Fruit fly (Drosophila melanogaster) whole organism, embryonic: Measurements from ENCODE around the gene CG32428.

ENCODE experiments used
- Awh ChIP-seq: fragments of 200-800 bp; sonication (Bioruptor generic); IDR thresholded peaks from 2 replicates; pipeline ENCODE4, ENCODE4 v1.3.6; 2022; ENCODE audit warnings: missing biosample characterization, missing genetic modification characterization
- Bgb ChIP-seq: fragments of 200-800 bp; sonication (Bioruptor generic); IDR thresholded peaks from 2 replicates; pipeline ENCODE4 v1.3.6; 2022; ENCODE audit warnings: missing biosample characterization, missing genetic modification characterization; ENCODE audit not compliant: partially characterized antibody
- CG1024 ChIP-seq: fragments of 200-800 bp; sonication (Bioruptor generic); IDR thresholded peaks from 2 replicates; pipeline ENCODE4 v1.3.6; 2022; ENCODE audit warnings: missing biosample characterization, missing genetic modification characterization
- CG10267 ChIP-seq: fragments of 200-800 bp; sonication (Bioruptor generic); optimal IDR thresholded peaks from 2 replicates; lab custom pipeline; 2018; ENCODE audit warnings: missing biosample characterization, mild to moderate bottlenecking, missing genetic modification characterization, moderate library complexity
- CG10462 ChIP-seq: fragments of 200-800 bp; sonication (Bioruptor generic); optimal IDR thresholded peaks from 2 replicates; lab custom pipeline; 2016; ENCODE audit warnings: missing biosample characterization, missing genetic modification characterization
- CG10654 ChIP-seq: fragments of 200-800 bp; sonication (Bioruptor generic); optimal IDR thresholded peaks from 2 replicates; lab custom pipeline; 2016; ENCODE audit warnings: missing biosample characterization, missing genetic modification characterization
- CG10979 ChIP-seq: fragments of 200-800 bp; sonication (Bioruptor generic); optimal IDR thresholded peaks from 2 replicates; lab custom pipeline; 2018; ENCODE audit warnings: missing biosample characterization, mild to moderate bottlenecking, missing genetic modification characterization, moderate library complexity
- CG12391 ChIP-seq: fragments of 200-800 bp; sonication (Bioruptor generic); optimal IDR thresholded peaks from 3 replicates; lab custom pipeline; 2018; ENCODE audit warnings: missing biosample characterization, mild to moderate bottlenecking, missing genetic modification characterization, moderate library complexity
- CG12942 ChIP-seq: fragments of 200-800 bp; sonication (Bioruptor generic); optimal IDR thresholded peaks from 3 replicates; lab custom pipeline; 2016; ENCODE audit warnings: missing biosample characterization, missing genetic modification characterization
- CG14441 ChIP-seq: fragments of 200-800 bp; sonication (Bioruptor generic); IDR thresholded peaks from 2 replicates; pipeline ENCODE4 v1.3.6; 2022; ENCODE audit warnings: missing biosample characterization, missing genetic modification characterization
- CG1602 ChIP-seq: fragments of 200-800 bp; sonication (Bioruptor generic); optimal IDR thresholded peaks from 3 replicates; lab custom pipeline; 2016; ENCODE audit warnings: missing biosample characterization, missing genetic modification characterization
- CG16863 ChIP-seq: fragments of 200-800 bp; sonication (Bioruptor generic); optimal IDR thresholded peaks from 3 replicates; lab custom pipeline; 2016; ENCODE audit warnings: missing biosample characterization, missing genetic modification characterization
- CG17328 ChIP-seq: fragments of 200-800 bp; sonication (Bioruptor generic); IDR thresholded peaks from 2 replicates; pipeline ENCODE4 v1.3.6; 2022; ENCODE audit warnings: missing biosample characterization, missing genetic modification characterization
- CG18476 ChIP-seq: fragments of 200-800 bp; sonication (Bioruptor generic); optimal IDR thresholded peaks from 2 replicates; lab custom pipeline; 2016; ENCODE audit warnings: missing biosample characterization, mild to moderate bottlenecking, missing genetic modification characterization
- CG2875 ChIP-seq: fragments of 200-800 bp; sonication (Bioruptor generic); optimal IDR thresholded peaks from 2 replicates; lab custom pipeline; 2017; ENCODE audit warnings: missing biosample characterization, mild to moderate bottlenecking, missing genetic modification characterization, missing genetic modification reagents
- CG32532 ChIP-seq: fragments of 200-800 bp; sonication (Bioruptor generic); IDR thresholded peaks from 2 replicates; pipeline ENCODE4 v1.3.6; 2022; ENCODE audit warnings: missing biosample characterization, missing genetic modification characterization
- CG42726 ChIP-seq: fragments of 200-800 bp; sonication (Bioruptor generic); IDR thresholded peaks from 2 replicates; pipeline ENCODE4 v1.3.6; 2022; ENCODE audit warnings: missing biosample characterization, missing genetic modification characterization; ENCODE audit not compliant: partially characterized antibody
- CG4820 ChIP-seq: fragments of 200-800 bp; sonication (Bioruptor generic); optimal IDR thresholded peaks from 3 replicates; lab custom pipeline; 2016; ENCODE audit warnings: missing biosample characterization, missing genetic modification characterization
- CG7987 ChIP-seq: fragments of 200-800 bp; sonication (Bioruptor generic); optimal IDR thresholded peaks from 2 replicates; lab custom pipeline; 2018; ENCODE audit warnings: missing biosample characterization, mild to moderate bottlenecking, missing genetic modification characterization, moderate library complexity
- CG8478 ChIP-seq: fragments of >200 bp; optimal IDR thresholded peaks from 2 replicates; lab custom pipeline; 2018
- Dref ChIP-seq: fragments of 200-800 bp; sonication (Bioruptor generic); IDR thresholded peaks from 2 replicates; pipeline ENCODE4 v1.3.6; 2022; ENCODE audit warnings: missing biosample characterization, missing genetic modification characterization
- Eip74EF ChIP-seq, 2 experiments: fragments of 200-800 bp in 1 of 2; fragments of >200 bp in 1 of 2; sonication (Bioruptor generic) in 1 of 2; optimal IDR thresholded peaks; 2 replicates each; lab custom pipeline; 2017 to 2019; ENCODE audit warnings: missing biosample characterization in 2 of 2, missing genetic modification characterization in 2 of 2, mild to moderate bottlenecking in 1 of 2, moderate library complexity in 1 of 2
- Ets97D ChIP-seq: fragments of 200-800 bp; sonication (Bioruptor generic); optimal IDR thresholded peaks from 3 replicates; lab custom pipeline; 2016; ENCODE audit warnings: missing biosample characterization, missing genetic modification characterization
- HHEX ChIP-seq: fragments of 200-800 bp; sonication (Bioruptor generic); optimal IDR thresholded peaks from 3 replicates; lab custom pipeline; 2017; ENCODE audit warnings: missing biosample characterization, mild to moderate bottlenecking, missing genetic modification characterization, missing genetic modification reagents
- HLH3B ChIP-seq: fragments of 200-800 bp; sonication (Bioruptor generic); IDR thresholded peaks from 2 replicates; pipeline ENCODE4 v1.3.6; 2022; ENCODE audit warnings: missing biosample characterization, missing genetic modification characterization
- Hmr ChIP-seq: fragments of 200-800 bp; sonication (Bioruptor generic); optimal IDR thresholded peaks from 3 replicates; lab custom pipeline; 2017; ENCODE audit warnings: mild to moderate bottlenecking, missing biosample characterization, missing genetic modification reagents, missing genetic modification characterization
- MTF-1 ChIP-seq: fragments of 200-800 bp; sonication (Bioruptor generic); optimal IDR thresholded peaks from 2 replicates; lab custom pipeline; 2018; ENCODE audit warnings: missing biosample characterization, mild to moderate bottlenecking, missing genetic modification characterization, borderline replicate concordance
- Mrtf ChIP-seq: fragments of 200-800 bp; sonication (Bioruptor generic); IDR thresholded peaks from 3 replicates; pipeline ENCODE4 v1.3.6; 2022; ENCODE audit warnings: missing biosample characterization, missing genetic modification characterization
- Optix ChIP-seq: fragments of 200-800 bp; sonication (Bioruptor generic); IDR thresholded peaks from 3 replicates; pipeline ENCODE4 v1.3.6; 2022; ENCODE audit warnings: missing biosample characterization, missing genetic modification characterization
- Ravus ChIP-seq: fragments of 200-800 bp; sonication (Bioruptor generic); IDR thresholded peaks from 2 replicates; pipeline ENCODE4 v1.3.6; 2022; ENCODE audit warnings: missing biosample characterization, missing genetic modification characterization
- Six4 ChIP-seq: fragments of 200-800 bp; sonication (Bioruptor generic); optimal IDR thresholded peaks from 2 replicates; lab custom pipeline; 2016; ENCODE audit warnings: missing biosample characterization, missing genetic modification characterization
- ato ChIP-seq: fragments of 200-800 bp; sonication (Bioruptor generic); IDR thresholded peaks from 2 replicates; pipeline ENCODE4 v1.3.6; 2022; ENCODE audit warnings: missing biosample characterization, missing genetic modification characterization; ENCODE audit not compliant: partially characterized antibody
- br ChIP-seq: fragments of >200 bp; optimal IDR thresholded peaks from 2 replicates; lab custom pipeline; 2017
- bsh ChIP-seq, 2 experiments: fragments of 200-800 bp; sonication (Bioruptor generic); optimal IDR thresholded peaks; 2 replicates each; lab custom pipeline; 2017 to 2018; ENCODE audit warnings: mild to moderate bottlenecking in 2 of 2, missing biosample characterization in 2 of 2, missing genetic modification characterization in 2 of 2, moderate library complexity in 1 of 2
- cad ChIP-seq: fragments of >200 bp; optimal IDR thresholded peaks from 2 replicates; lab custom pipeline; 2017; ENCODE audit warnings: missing biosample characterization, missing genetic modification characterization
- caup ChIP-seq: fragments of 200-800 bp; sonication (Bioruptor generic); optimal IDR thresholded peaks from 3 replicates; lab custom pipeline; 2017; ENCODE audit warnings: missing biosample characterization, mild to moderate bottlenecking, missing genetic modification characterization, moderate library complexity; ENCODE audit not compliant: severe bottlenecking
- chinmo ChIP-seq: fragments of 200-800 bp; sonication (Bioruptor generic); IDR thresholded peaks from 4 replicates; pipeline ENCODE4 v1.3.6; 2022; ENCODE audit warnings: missing biosample characterization, missing genetic modification characterization; ENCODE audit not compliant: partially characterized antibody
- corto ChIP-seq: fragments of 200-800 bp; sonication (Bioruptor generic); optimal IDR thresholded peaks from 2 replicates; lab custom pipeline; 2016; ENCODE audit warnings: missing biosample characterization, mild to moderate bottlenecking, missing genetic modification characterization, moderate library complexity
- crc ChIP-seq: fragments of 200-800 bp; sonication (Bioruptor generic); optimal IDR thresholded peaks from 2 replicates; lab custom pipeline; 2016; ENCODE audit warnings: missing biosample characterization, missing genetic modification characterization
- croc ChIP-seq: fragments of 200-800 bp; sonication (Bioruptor generic); conservative IDR thresholded peaks from 3 replicates; pipeline ENCODE4 v1.3.6; 2022; ENCODE audit warnings: missing biosample characterization, missing genetic modification characterization
- eve ChIP-seq, 2 experiments: fragments of >200 bp; optimal IDR thresholded peaks; 2 replicates each; lab custom pipeline; 2017; ENCODE audit warnings: missing biosample characterization in 2 of 2, missing genetic modification characterization in 2 of 2
- fd102C ChIP-seq: fragments of 200-800 bp; sonication (Bioruptor generic); optimal IDR thresholded peaks from 2 replicates; lab custom pipeline; 2018; ENCODE audit warnings: missing biosample characterization, mild to moderate bottlenecking, missing genetic modification characterization, moderate library complexity
- fu2 ChIP-seq: fragments of 200-800 bp; sonication (Bioruptor generic); optimal IDR thresholded peaks from 2 replicates; lab custom pipeline; 2016; ENCODE audit warnings: missing biosample characterization, missing genetic modification characterization
- grau ChIP-seq: fragments of 200-800 bp; optimal IDR thresholded peaks from 3 replicates; lab custom pipeline; 2019; ENCODE audit warnings: missing biosample characterization, mild to moderate bottlenecking, missing genetic modification characterization, moderate library complexity
- kah ChIP-seq: fragments of 200-800 bp; sonication (Bioruptor generic); optimal IDR thresholded peaks from 2 replicates; lab custom pipeline; 2018; ENCODE audit warnings: missing biosample characterization, mild to moderate bottlenecking, missing genetic modification characterization
- peb ChIP-seq: fragments of 200-800 bp; sonication (Bioruptor generic); IDR thresholded peaks from 2 replicates; pipeline ENCODE4 v1.3.6; 2022; ENCODE audit warnings: missing biosample characterization, missing genetic modification characterization
- sc ChIP-seq, 3 experiments: fragments of >200 bp in 2 of 3; fragments of 200-800 bp in 1 of 3; sonication (Bioruptor generic) in 1 of 3; optimal IDR thresholded peaks; 2 replicates in 2 of 3; 3 replicates in 1 of 3; lab custom pipeline; 2017; ENCODE audit warnings: mild to moderate bottlenecking in 1 of 3, missing biosample characterization in 1 of 3, missing genetic modification characterization in 1 of 3, missing genetic modification reagents in 1 of 3
- usp ChIP-seq: fragments of >200 bp; optimal IDR thresholded peaks from 2 replicates; lab custom pipeline; 2017; ENCODE audit warnings: missing biosample characterization, missing genetic modification characterization
- vvl ChIP-seq: fragments of 200-800 bp; sonication (Bioruptor generic); IDR thresholded peaks from 2 replicates; pipeline ENCODE4 v1.3.6; 2022; ENCODE audit warnings: missing biosample characterization, missing genetic modification characterization

CG32428 gene

dm6 chr3L:20473021-20473799, at the start of gene CG32428, which contains the start of gene CG5969 (continued):
- no peak for TF ChIP-seq ato (GFP tag; lab: Robert Waterston, UW)
- TF ChIP-seq HHEX (GFP tag; lab: Kevin White, UChicago) = peak; percentile 58
- peak; percentile 28 for TF ChIP-seq CG1602 (GFP tag; lab: Kevin White, UChicago)
- no peak for TF ChIP-seq crc (GFP tag; lab: Kevin White, UChicago)
- TF ChIP-seq Dref (GFP tag; lab: Robert Waterston, UW) = peak; percentile 38; the same call in 1 of the 2 replicates
- no peak for TF ChIP-seq CG10654 (GFP tag; lab: Kevin White, UChicago)
- TF ChIP-seq sc (optimal IDR thresholded peaks at IDR 0.05; lab: Kevin White, UChicago) = no peak
- no peak for TF ChIP-seq sc (GFP tag; optimal IDR thresholded peaks at IDR 0.05; lab: Kevin White, UChicago)
- peak; percentile 72 for TF ChIP-seq vvl (GFP tag; lab: Robert Waterston, UW)
- TF ChIP-seq Ravus = peak; percentile 13
- no peak for TF ChIP-seq MTF-1 (GFP tag; lab: Kevin White, UChicago)
- TF ChIP-seq CG7987 (GFP tag; lab: Kevin White, UChicago) = peak; percentile 12
- TF ChIP-seq CG42726 (GFP tag; lab: Robert Waterston, UW) = no peak
- TF ChIP-seq kah (GFP tag; lab: Kevin White, UChicago) = no peak
- peak; percentile 29 for TF ChIP-seq Six4 (GFP tag; lab: Kevin White, UChicago)
- TF ChIP-seq corto (GFP tag; lab: Kevin White, UChicago) = no peak
- no peak; the same call in 2 of the 3 replicates for TF ChIP-seq Mrtf (GFP tag; lab: Robert Waterston, UW)
- peak; percentile 39 for TF ChIP-seq Ets97D
- TF ChIP-seq CG12942 (GFP tag; lab: Kevin White, UChicago) = peak; percentile 16
- no peak for TF ChIP-seq CG1024 (GFP tag; lab: Robert Waterston, UW)
- no peak for TF ChIP-seq fd102C (GFP tag; lab: Kevin White, UChicago)
- no peak for TF ChIP-seq CG10462 (GFP tag; lab: Kevin White, UChicago)
- no peak for TF ChIP-seq Optix (GFP tag; lab: Robert Waterston, UW)
- no peak for TF ChIP-seq br (lab: Kevin White, UChicago)
- TF ChIP-seq grau (tag; lab: Kevin White, UChicago) = peak; percentile 62
- TF ChIP-seq CG4820 = no peak
- TF ChIP-seq Eip74EF (GFP tag; optimal IDR thresholded peaks at IDR 0.05; lab: Kevin White, UChicago) = peak in 1 of 2 experiments; percentile 11
- peak; percentile 65 for TF ChIP-seq caup
- TF ChIP-seq CG14441 = peak; percentile 76
- TF ChIP-seq CG16863 (GFP tag; lab: Kevin White, UChicago) = no peak
- TF ChIP-seq peb (GFP tag; lab: Robert Waterston, UW) = no peak
- no peak for TF ChIP-seq CG2875 (GFP tag; lab: Kevin White, UChicago)
- TF ChIP-seq fu2 (GFP tag; lab: Kevin White, UChicago) = no peak
- peak; percentile 84 for TF ChIP-seq CG32532 (GFP tag; lab: Robert Waterston, UW)
- no peak for TF ChIP-seq Bgb
- TF ChIP-seq HLH3B (GFP tag; lab: Robert Waterston, UW) = no peak
- no peak for TF ChIP-seq usp
- no peak for TF ChIP-seq CG8478 (lab: Kevin White, UChicago)
- TF ChIP-seq cad = no peak
- TF ChIP-seq Awh = no peak
- TF ChIP-seq CG12391 (tag; lab: Kevin White, UChicago) = peak; percentile 79
- TF ChIP-seq CG17328 = peak; percentile 54
- peak; percentile 64; the same call in 1 of the 4 replicates for TF ChIP-seq chinmo (GFP tag; lab: Robert Waterston, UW)
- peak in 1 of 2 experiments; percentile 35 for TF ChIP-seq bsh (GFP tag; optimal IDR thresholded peaks at IDR 0.05; lab: Kevin White, UChicago)
- no peak for TF ChIP-seq CG10979 (tag; lab: Kevin White, UChicago)
- TF ChIP-seq croc (GFP tag; lab: Robert Waterston, UW) = 0 out of 3 replicates have a peak, but pooled peaks have one; percentile 21
- TF ChIP-seq eve (GFP tag; optimal IDR thresholded peaks at IDR 0.05; lab: Kevin White, UChicago) = no peak
- TF ChIP-seq CG18476 = no peak
- peak; percentile 60 for TF ChIP-seq CG10267 (tag; lab: Kevin White, UChicago)
- TF ChIP-seq Hmr = peak; percentile 83
